Fruit fly (Drosophila melanogaster) whole organism, wandering third instar larva: Measurements from ENCODE around the gene CG18809.

Experiments used
- Abd-B ChIP-seq: fragments of >200 bp; optimal IDR thresholded peaks from 2 replicates; lab custom pipeline; 2017; ENCODE audit warnings: missing biosample characterization, missing genetic modification characterization
- CrebA ChIP-seq: fragments of 200-800 bp; sonication (Bioruptor generic); optimal IDR thresholded peaks from 2 replicates; lab custom pipeline; 2016; ENCODE audit warnings: missing biosample characterization, mild to moderate bottlenecking, missing genetic modification characterization, borderline replicate concordance
- Jra ChIP-seq: sonication (Bioruptor generic); optimal IDR thresholded peaks from 2 replicates; lab custom pipeline; 2016; ENCODE audit warnings: missing biosample characterization, missing genetic modification characterization
- h ChIP-seq: fragments of 200-800 bp; sonication (Bioruptor generic); optimal IDR thresholded peaks from 3 replicates; lab custom pipeline; 2016; ENCODE audit warnings: missing biosample characterization, mild to moderate bottlenecking, missing genetic modification characterization
- jim ChIP-seq: fragments of 175-275, 200-325 bp; sonication (Bioruptor generic); optimal IDR thresholded peaks from 2 replicates; lab custom pipeline; 2016; ENCODE audit warnings: missing biosample characterization, mild to moderate bottlenecking, missing genetic modification characterization
- psq ChIP-seq: fragments of 200-800 bp; sonication (Bioruptor generic); optimal IDR thresholded peaks from 3 replicates; lab custom pipeline; 2017; ENCODE audit warnings: missing biosample characterization, mild to moderate bottlenecking, missing genetic modification characterization, moderate library complexity
- sage ChIP-seq: fragments of 200-800 bp; sonication (Bioruptor generic); optimal IDR thresholded peaks from 2 replicates; lab custom pipeline; 2016; ENCODE audit warnings: missing biosample characterization, mild to moderate bottlenecking, missing genetic modification characterization
- sv ChIP-seq: fragments of 200-800 bp; sonication (Bioruptor generic); optimal IDR thresholded peaks from 3 replicates; lab custom pipeline; 2016; ENCODE audit warnings: missing biosample characterization, missing genetic modification characterization

- TF ChIP-seq sage (GFP tag; lab: Kevin White, UChicago): no peak
- no peak for TF ChIP-seq jim (GFP tag; lab: Kevin White, UChicago)
- no peak for TF ChIP-seq Jra (GFP tag; lab: Kevin White, UChicago)
- no peak for TF ChIP-seq Abd-B (GFP tag; lab: Kevin White, UChicago)
- TF ChIP-seq h (GFP tag; lab: Kevin White, UChicago): no peak
- no peak for TF ChIP-seq sv
- no peak for TF ChIP-seq psq
- no peak for TF ChIP-seq CrebA (GFP tag; lab: Kevin White, UChicago)
Measured at dm6 chrX:19748014-19748413, 3.9 kb upstream of the CG18809 start, which contains the start of gene Alr.
